Worm (Caenorhabditis elegans) whole organism, L2 larva: Measurements from ENCODE around the gene F22E5.21.
"Not testable (repeated sequence)": the region's sequence is repeated elsewhere in the genome, so short reads cannot be mapped to it uniquely, and the experiment has no call there.

Source experiments
- C34F6.9 ChIP-seq: fragments of 150-350 bp; optimal IDR thresholded peaks from 2 replicates; lab custom pipeline; 2014; ENCODE audit warnings: missing biosample characterization, missing genetic modification characterization
- R02D3.7 ChIP-seq: fragments of 150-350 bp; optimal IDR thresholded peaks from 2 replicates; lab custom pipeline; 2014; ENCODE audit warnings: missing biosample characterization, missing genetic modification characterization
- Y55F3AM.14 ChIP-seq: fragments of 200-800 bp; sonication (Bioruptor generic); optimal IDR thresholded peaks from 2 replicates; lab custom pipeline; 2018; ENCODE audit warnings: mild to moderate bottlenecking, missing genetic modification characterization, missing compliant biosample characterization
- alr-1 ChIP-seq: fragments of 150-350 bp; optimal IDR thresholded peaks from 2 replicates; lab custom pipeline; 2014; ENCODE audit warnings: missing biosample characterization, missing genetic modification characterization
- aly-2 ChIP-seq: fragments of 150-350 bp; optimal IDR thresholded peaks from 2 replicates; lab custom pipeline; 2014; ENCODE audit warnings: missing biosample characterization, missing genetic modification characterization
- ama-1 ChIP-seq: fragments of 150-350 bp; optimal IDR thresholded peaks from 2 replicates; lab custom pipeline; 2018; ENCODE audit warnings: inconsistent platforms
- blmp-1 ChIP-seq: sonication (generic microtip); optimal IDR thresholded peaks from 2 replicates; lab custom pipeline; 2017; ENCODE audit warnings: missing genetic modification characterization, mild to moderate bottlenecking, missing compliant biosample characterization, antibody characterized with exemption, moderate library complexity; ENCODE audit not compliant: insufficient read depth
- ceh-16 ChIP-seq: fragments of 150-350 bp; optimal IDR thresholded peaks from 2 replicates; lab custom pipeline; 2014; ENCODE audit warnings: missing biosample characterization, missing genetic modification characterization
- ceh-82 ChIP-seq: fragments of 150-350 bp; optimal IDR thresholded peaks from 2 replicates; lab custom pipeline; 2014; ENCODE audit warnings: missing biosample characterization, missing genetic modification characterization
- crh-2 ChIP-seq: sonication (generic microtip); optimal IDR thresholded peaks from 2 replicates; lab custom pipeline; 2017; ENCODE audit warnings: missing biosample characterization, missing genetic modification characterization
- dmd-4 ChIP-seq: sonication (generic microtip); optimal IDR thresholded peaks from 2 replicates; lab custom pipeline; 2017; ENCODE audit warnings: missing biosample characterization, missing genetic modification characterization
- egl-27 ChIP-seq: sonication (generic microtip); optimal IDR thresholded peaks from 3 replicates; lab custom pipeline; 2017; ENCODE audit warnings: missing biosample characterization, missing genetic modification reagents, missing genetic modification characterization
- elt-1 ChIP-seq: fragments of 150-350 bp; optimal IDR thresholded peaks from 2 replicates; lab custom pipeline; 2014; ENCODE audit warnings: missing biosample characterization, missing genetic modification characterization
- elt-3 ChIP-seq: sonication (generic microtip); optimal IDR thresholded peaks from 2 replicates; lab custom pipeline; 2017; ENCODE audit warnings: missing biosample characterization, missing genetic modification characterization
- fos-1 ChIP-seq: fragments of 150-350 bp; optimal IDR thresholded peaks from 2 replicates; lab custom pipeline; 2014; ENCODE audit warnings: missing biosample characterization, missing genetic modification characterization
- gmeb-1 ChIP-seq: fragments of 150-350 bp; optimal IDR thresholded peaks from 2 replicates; lab custom pipeline; 2014; ENCODE audit warnings: missing biosample characterization, missing genetic modification characterization
- lin-11 ChIP-seq: fragments of 150-350 bp; sonication (generic microtip); optimal IDR thresholded peaks from 2 replicates; lab custom pipeline; 2014; ENCODE audit warnings: missing biosample characterization, missing genetic modification characterization, inconsistent platforms, mixed read lengths
- lin-13 ChIP-seq: fragments of 150-350 bp; optimal IDR thresholded peaks from 2 replicates; lab custom pipeline; 2014; ENCODE audit warnings: missing biosample characterization, missing genetic modification reagents, missing genetic modification characterization
- lin-39 ChIP-seq: fragments of 150-350 bp; optimal IDR thresholded peaks from 2 replicates; lab custom pipeline; 2014; ENCODE audit warnings: missing biosample characterization, missing genetic modification reagents, missing genetic modification characterization
- lsy-2 ChIP-seq, 2 experiments: fragments of 150-350 bp in 1 of 2; sonication (generic microtip) in 1 of 2; optimal IDR thresholded peaks; 2 replicates each; lab custom pipeline; 2014 to 2017; ENCODE audit warnings: missing biosample characterization in 2 of 2, missing genetic modification characterization in 2 of 2
- mab-5 ChIP-seq: fragments of 150-350 bp; optimal IDR thresholded peaks from 2 replicates; lab custom pipeline; 2014; ENCODE audit warnings: missing biosample characterization, missing genetic modification characterization
- mdl-1 ChIP-seq, 2 experiments: fragments of 150-350 bp in 1 of 2; sonication (generic microtip) in 1 of 2; optimal IDR thresholded peaks; 2 replicates each; lab custom pipeline; 2017; ENCODE audit warnings: missing biosample characterization in 2 of 2, missing genetic modification characterization in 2 of 2
- nhr-10 ChIP-seq: sonication (generic microtip); optimal IDR thresholded peaks from 2 replicates; lab custom pipeline; 2017; ENCODE audit warnings: missing biosample characterization, missing genetic modification characterization
- nhr-11 ChIP-seq: fragments of 150-350 bp; optimal IDR thresholded peaks from 2 replicates; lab custom pipeline; 2014; ENCODE audit warnings: missing biosample characterization, missing genetic modification characterization
- nhr-129 ChIP-seq: fragments of 150-350 bp; optimal IDR thresholded peaks from 2 replicates; lab custom pipeline; 2014; ENCODE audit warnings: missing biosample characterization, missing genetic modification characterization
- nhr-21 ChIP-seq: fragments of 150-350 bp; optimal IDR thresholded peaks from 2 replicates; lab custom pipeline; 2014; ENCODE audit warnings: missing biosample characterization, missing genetic modification characterization
- nhr-23 ChIP-seq: fragments of 150-350 bp; optimal IDR thresholded peaks from 2 replicates; lab custom pipeline; 2014; ENCODE audit warnings: missing biosample characterization, missing genetic modification reagents, missing genetic modification characterization
- nhr-237 ChIP-seq: fragments of 150-350 bp; optimal IDR thresholded peaks from 2 replicates; lab custom pipeline; 2014; ENCODE audit warnings: missing biosample characterization, missing genetic modification characterization
- nhr-25 ChIP-seq: fragments of 150-350 bp; sonication (generic microtip); optimal IDR thresholded peaks from 3 replicates; lab custom pipeline; 2014; ENCODE audit warnings: missing biosample characterization, missing genetic modification characterization
- nhr-6 ChIP-seq: fragments of 150-350 bp; optimal IDR thresholded peaks from 2 replicates; lab custom pipeline; 2014; ENCODE audit warnings: missing biosample characterization, missing genetic modification characterization
- nhr-77 ChIP-seq: fragments of 150-350 bp; optimal IDR thresholded peaks from 2 replicates; lab custom pipeline; 2014; ENCODE audit warnings: missing biosample characterization, missing genetic modification characterization
- peb-1 ChIP-seq: fragments of 150-350 bp; optimal IDR thresholded peaks from 2 replicates; lab custom pipeline; 2014; ENCODE audit warnings: missing biosample characterization, missing genetic modification characterization
- sem-4 ChIP-seq: fragments of 150-350 bp; optimal IDR thresholded peaks from 2 replicates; lab custom pipeline; 2014; ENCODE audit warnings: missing biosample characterization, missing genetic modification reagents, missing genetic modification characterization
- skn-1 ChIP-seq: sonication (generic microtip); optimal IDR thresholded peaks from 2 replicates; lab custom pipeline; 2017; ENCODE audit warnings: missing biosample characterization, missing genetic modification characterization
- unc-55 ChIP-seq: fragments of 150-350 bp; sonication (generic microtip); optimal IDR thresholded peaks from 3 replicates; lab custom pipeline; 2014; ENCODE audit warnings: missing biosample characterization, missing genetic modification reagents, missing genetic modification characterization
- unc-62 ChIP-seq: fragments of 150-350 bp; optimal IDR thresholded peaks from 2 replicates; lab custom pipeline; 2014; ENCODE audit warnings: missing biosample characterization, missing genetic modification reagents, missing genetic modification characterization
- ztf-1 ChIP-seq: fragments of 200-800 bp; sonication (Bioruptor generic); conservative IDR thresholded peaks from 2 replicates; pipeline ENCODE4 v1.3.6; 2022; ENCODE audit warnings: missing genetic modification characterization, missing compliant biosample characterization
- ztf-11 ChIP-seq: sonication (generic microtip); optimal IDR thresholded peaks from 2 replicates; lab custom pipeline; 2017; ENCODE audit warnings: missing biosample characterization, missing genetic modification characterization
- ztf-4 ChIP-seq: fragments of 150-350 bp; optimal IDR thresholded peaks from 2 replicates; lab custom pipeline; 2014; ENCODE audit warnings: missing biosample characterization, missing genetic modification characterization

The F22E5.21 gene

DNA sequence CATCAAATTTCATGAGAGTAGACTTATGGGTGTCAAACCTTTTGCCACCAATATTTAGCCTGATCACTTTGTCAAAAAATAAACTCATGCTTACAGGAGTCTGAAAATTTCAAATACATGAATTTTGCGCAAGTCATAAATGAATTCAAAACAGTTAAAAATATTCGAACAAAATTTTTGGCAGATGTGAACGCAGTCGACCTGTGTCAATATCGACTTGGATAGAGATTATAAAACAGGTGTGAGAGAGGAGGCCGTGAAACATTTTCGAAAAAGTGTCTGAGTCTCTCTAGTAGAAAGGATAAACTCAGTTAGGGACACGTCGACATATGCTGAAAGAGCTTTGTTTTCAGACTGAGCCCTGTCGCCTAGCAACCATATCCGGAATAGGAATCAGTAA, 9.5 kb upstream of the F22E5.21 start, which contains the start of gene F22E5.12:
TSS of gene F22E5.12 (minus strand) at position 101 of the 400 bp plus-strand sequence.
- TF ChIP-seq nhr-237 (tag; lab: Kevin White, UChicago); egl-27 (tag; lab: Kevin White, UChicago); mdl-1 (tag; optimal IDR thresholded peaks at IDR 0.05; lab: Kevin White, UChicago): not testable (repeated sequence)
- TF ChIP-seq, all 48 proteins: peak for 0; not testable (repeated sequence) for 48

DNA sequence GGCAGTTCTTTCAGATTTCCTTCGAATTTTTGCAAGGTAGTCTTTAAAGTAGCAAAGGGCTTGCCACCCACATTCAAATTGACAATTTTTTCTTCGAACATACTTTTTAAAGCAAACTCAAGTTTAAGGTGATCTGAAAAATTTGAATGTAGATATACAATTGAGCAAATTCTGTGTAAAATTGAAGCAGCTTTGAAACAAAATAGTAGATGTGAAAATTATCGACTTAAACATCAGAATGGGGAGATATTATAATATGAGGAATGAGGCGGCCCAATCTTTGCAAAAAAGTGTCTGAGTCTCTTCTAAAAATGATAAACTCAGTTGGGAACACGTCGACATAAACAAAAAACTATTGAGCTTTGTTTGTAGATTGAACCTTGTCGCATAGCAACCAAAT, 7.2 kb upstream of the F22E5.21 start, which contains the start of gene F22E5.11:
TSS of gene F22E5.11 (minus strand) at position 101 of the 400 bp plus-strand sequence.
- no peak for TF ChIP-seq nhr-23 (tag; lab: Kevin White, UChicago)
- TF ChIP-seq nhr-129 (tag; lab: Kevin White, UChicago): no peak
- no peak for TF ChIP-seq C34F6.9 (tag; lab: Kevin White, UChicago)
- TF ChIP-seq skn-1 (tag; lab: Kevin White, UChicago): no peak

DNA sequence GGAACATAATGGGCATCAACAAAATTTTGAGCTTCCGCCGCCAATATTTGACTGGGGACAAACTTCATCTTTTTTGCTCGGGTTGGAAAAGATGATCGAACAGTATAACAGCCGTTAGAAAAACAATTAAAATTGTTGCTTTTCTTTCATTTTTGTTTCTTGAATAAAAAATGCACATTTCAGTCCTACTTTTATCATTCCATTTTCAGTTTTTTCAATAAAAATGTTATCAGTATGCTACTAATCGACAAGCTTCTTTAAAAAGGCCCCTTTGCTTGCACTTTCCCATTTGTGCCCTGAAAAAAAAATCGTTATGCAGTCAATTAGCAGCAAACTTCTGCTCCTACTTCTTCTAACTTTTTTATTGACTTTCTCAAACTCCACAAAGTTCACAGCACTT, 4.5 kb upstream of the F22E5.21 start, which contains the start of gene F22E5.7:
TSS of gene F22E5.7 (plus strand) at position 301 of the 400 bp plus-strand sequence.
- no peak for TF ChIP-seq R02D3.7 (tag; lab: Kevin White, UChicago)
- no peak for TF ChIP-seq nhr-21
- TF ChIP-seq Y55F3AM.14 (GFP tag; lab: Kevin White, UChicago): no peak
- TF ChIP-seq lin-13 (GFP tag; lab: Kevin White, UChicago): no peak
- TF ChIP-seq gmeb-1 (tag; lab: Kevin White, UChicago): no peak
- TF ChIP-seq ztf-11 (tag; lab: Kevin White, UChicago): no peak
- TF ChIP-seq peb-1: no peak
- no peak for TF ChIP-seq unc-62 (GFP tag; lab: Kevin White, UChicago)
- TF ChIP-seq nhr-11 (tag; lab: Kevin White, UChicago): no peak
- TF ChIP-seq nhr-25: no peak
- TF ChIP-seq alr-1 (tag; lab: Kevin White, UChicago): no peak
- TF ChIP-seq mdl-1 (tag; optimal IDR thresholded peaks at IDR 0.05; lab: Kevin White, UChicago): no peak
- TF ChIP-seq elt-1: no peak
- TF ChIP-seq nhr-77 (tag; lab: Kevin White, UChicago): no peak

- TF ChIP-seq unc-62 (GFP tag; lab: Kevin White, UChicago) (no peak), ztf-11 (tag; lab: Kevin White, UChicago) (no peak), ceh-16 (tag; lab: Kevin White, UChicago) (no peak), lin-39 (no peak), gmeb-1 (tag; lab: Kevin White, UChicago) (no peak), blmp-1 (tag; lab: Kevin White, UChicago) (no peak), nhr-6 (tag; lab: Kevin White, UChicago) (no peak), ama-1 (lab: Kevin White, UChicago) (no peak), nhr-25 (no peak), crh-2 (tag; lab: Kevin White, UChicago) (no peak), mab-5 (no peak), nhr-21 (no peak), lin-11 (tag; lab: Kevin White, UChicago) (no peak)
Measured at ce11 chrII:2640982-2641381, 3.7 kb upstream of the F22E5.21 start, which contains the start of gene F22E5.23. Gene F22E5.23, plus strand, starts transcription at chrII:2641282.

DNA sequence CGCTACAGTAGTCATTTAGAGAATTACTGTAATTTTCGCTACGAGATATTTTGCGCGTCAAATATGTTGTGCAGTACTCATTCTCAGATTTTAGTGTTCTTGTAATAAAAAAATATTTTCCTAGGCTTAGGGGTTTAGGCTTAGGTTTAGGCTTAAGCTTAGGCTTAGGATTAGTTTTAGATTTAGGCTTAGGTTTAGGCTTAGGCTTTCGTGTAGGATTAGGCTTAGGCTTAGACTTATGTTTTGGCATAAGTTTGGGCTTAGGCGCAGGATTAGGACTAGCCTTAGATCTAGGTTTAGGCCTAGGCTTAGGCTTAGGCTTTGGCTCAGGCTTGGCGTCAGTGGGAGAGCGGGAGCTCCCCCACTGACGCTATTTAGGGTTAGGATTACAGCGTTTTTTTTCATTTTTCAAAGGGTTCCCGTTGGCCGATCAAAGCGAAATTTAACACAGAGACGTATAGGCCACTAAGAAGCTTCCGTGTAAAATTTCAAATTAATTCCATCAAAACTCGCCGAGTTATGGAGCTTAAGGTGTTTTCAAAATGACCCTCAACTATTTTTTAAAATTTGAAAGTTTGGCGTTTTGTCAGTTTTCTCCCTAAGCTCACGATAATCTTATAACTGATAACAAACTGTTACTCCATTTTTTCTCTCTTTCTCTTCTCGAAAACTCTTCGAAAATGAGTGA, 2.3 kb upstream of the F22E5.21 start, which contains the start of gene F22E5.8:
TSS of gene F22E5.8 (plus strand) at position 638 of the 688 bp plus-strand sequence.
- not testable (repeated sequence) for TF ChIP-seq sem-4, nhr-23, fos-1 (tag; lab: Kevin White, UChicago)

DNA sequence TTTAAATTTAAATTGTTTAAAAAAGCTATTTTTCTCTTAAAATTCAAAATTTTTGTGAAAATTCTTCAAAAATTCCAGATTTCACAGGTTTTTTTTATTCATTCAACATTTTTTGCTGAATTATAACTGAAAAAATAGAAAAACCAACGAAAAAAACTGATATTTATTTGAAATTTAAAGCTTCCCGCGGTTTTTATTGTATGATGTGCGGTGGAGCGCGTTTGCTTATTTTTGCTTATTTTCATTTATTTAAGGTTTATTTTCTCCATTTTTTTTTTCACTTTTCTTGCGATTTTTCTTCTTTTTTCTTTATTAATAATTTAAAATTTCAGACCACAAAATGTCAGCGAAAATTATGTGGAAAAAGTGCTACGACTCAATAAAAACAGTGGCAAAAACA, 803 bp upstream of the F22E5.21 start, which contains the start of gene F22E5.9:
TSS of gene F22E5.9 (plus strand) at position 327 of the 400 bp plus-strand sequence.
- TF ChIP-seq gmeb-1 (tag; lab: Kevin White, UChicago): peak; percentile 91
- TF ChIP-seq C34F6.9 (tag; lab: Kevin White, UChicago): peak; percentile 26
- TF ChIP-seq blmp-1 (tag; lab: Kevin White, UChicago): no peak
- no peak for TF ChIP-seq ztf-4 (tag; lab: Kevin White, UChicago)
- no peak for TF ChIP-seq aly-2 (tag; lab: Kevin White, UChicago)
- TF ChIP-seq dmd-4 (tag; lab: Kevin White, UChicago): no peak
- TF ChIP-seq ztf-1: no peak
- peak; percentile 61 for TF ChIP-seq unc-55 (GFP tag; lab: Kevin White, UChicago)
- TF ChIP-seq nhr-25: no peak
- TF ChIP-seq lin-11 (tag; lab: Kevin White, UChicago): no peak
- TF ChIP-seq egl-27 (tag; lab: Kevin White, UChicago): no peak
- no peak for TF ChIP-seq nhr-21
- TF ChIP-seq mab-5: no peak
- TF ChIP-seq nhr-6 (tag; lab: Kevin White, UChicago): no peak
- no peak for TF ChIP-seq ceh-16 (tag; lab: Kevin White, UChicago)
- TF ChIP-seq ceh-82: no peak
- no peak for TF ChIP-seq elt-3 (tag; lab: Kevin White, UChicago)
- no peak for TF ChIP-seq nhr-10 (tag; lab: Kevin White, UChicago)
- no peak for TF ChIP-seq unc-62 (GFP tag; lab: Kevin White, UChicago)
- TF ChIP-seq lsy-2 (tag; optimal IDR thresholded peaks at IDR 0.05; lab: Kevin White, UChicago): no peak
